Worm (Caenorhabditis elegans): ENCODE data around the gene F21C10.5.

DNA sequence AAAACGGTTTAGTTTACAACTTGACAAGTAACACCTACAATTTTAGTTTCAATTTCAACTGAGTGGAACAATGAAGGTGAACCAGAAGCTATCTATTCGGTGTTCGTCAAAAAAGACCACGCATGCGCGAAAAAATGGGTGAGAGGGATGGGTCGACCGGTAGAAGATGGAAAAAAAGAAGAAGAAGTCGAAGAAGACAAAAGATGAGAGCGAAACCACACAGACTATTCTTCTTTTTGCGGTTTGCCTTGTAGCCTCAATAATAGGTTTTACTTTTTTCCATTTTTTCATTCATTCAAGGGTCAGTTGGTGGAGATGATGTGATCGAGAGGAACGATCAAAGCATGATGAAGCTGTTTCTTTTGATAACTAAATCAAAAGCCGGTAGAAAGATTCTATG lies 43.1 kb upstream of the F21C10.5 start:
- TF ChIP-seq R02D3.7 (tag; optimal IDR thresholded peaks at IDR 0.05): no peak
- no peak for TF ChIP-seq ama-1 (optimal IDR thresholded peaks at IDR 0.05)
- no peak for TF ChIP-seq ztf-11 (tag; optimal IDR thresholded peaks at IDR 0.05)
- TF ChIP-seq aly-2 (tag; optimal IDR thresholded peaks at IDR 0.05): no peak
- TF ChIP-seq lsy-2 (tag; optimal IDR thresholded peaks at IDR 0.05): no peak
- TF ChIP-seq Y55F3AM.14 (GFP tag; optimal IDR thresholded peaks at IDR 0.05): no peak
- TF ChIP-seq nhr-77 (tag; optimal IDR thresholded peaks at IDR 0.05): no peak
- no peak for TF ChIP-seq crh-2 (tag; optimal IDR thresholded peaks at IDR 0.05)
- TF ChIP-seq egl-27 (tag; optimal IDR thresholded peaks at IDR 0.05): no peak
- no peak for TF ChIP-seq unc-62 (GFP tag; optimal IDR thresholded peaks at IDR 0.05)
- no peak for TF ChIP-seq lin-11 (tag; optimal IDR thresholded peaks at IDR 0.05)
- TF ChIP-seq mdl-1 (tag; optimal IDR thresholded peaks at IDR 0.05): no peak
- no peak for TF ChIP-seq nhr-25 (tag; optimal IDR thresholded peaks at IDR 0.05)
- no peak for TF ChIP-seq alr-1 (tag; optimal IDR thresholded peaks at IDR 0.05)
